Worm (Caenorhabditis elegans): Measurements from ENCODE around the gene T27E9.6.
"Not testable (repeated sequence)": the region's sequence is repeated elsewhere in the genome, so short reads cannot be mapped to it uniquely, and the experiment has no call there.

The T27E9.6 gene

ce11 chrIII:13476682-13477081 is at the start of gene T27E9.6:
TSS of gene T27E9.6 (minus strand) at chrIII:13476782.
- no peak for TF ChIP-seq dao-5 (tag; optimal IDR thresholded peaks at IDR 0.05)
- TF ChIP-seq him-1 (tag; optimal IDR thresholded peaks at IDR 0.05), result no peak
- no peak for TF ChIP-seq W03F9.2 (tag; optimal IDR thresholded peaks at IDR 0.05)

ce11 chrIII:13526191-13526590 is 49.6 kb upstream of the T27E9.6 start:
- TF ChIP-seq him-1 (tag; optimal IDR thresholded peaks at IDR 0.05), result no peak
- TF ChIP-seq dao-5 (tag; optimal IDR thresholded peaks at IDR 0.05), result no peak
- no peak for TF ChIP-seq W03F9.2 (tag; optimal IDR thresholded peaks at IDR 0.05)

ce11 chrIII:13525118-13525839 is 48.7 kb upstream of the T27E9.6 start:
- TF ChIP-seq W03F9.2 (tag; optimal IDR thresholded peaks at IDR 0.05) (no peak), dao-5 (tag; optimal IDR thresholded peaks at IDR 0.05) (no peak), him-1 (tag; optimal IDR thresholded peaks at IDR 0.05) (no peak)

- no peak for TF ChIP-seq dao-5 (tag; optimal IDR thresholded peaks at IDR 0.05)
- TF ChIP-seq W03F9.2 (tag; optimal IDR thresholded peaks at IDR 0.05), result no peak
- TF ChIP-seq him-1 (tag; optimal IDR thresholded peaks at IDR 0.05), result no peak
These were observed 47.4 kb upstream of the T27E9.6 start, which contains the start of gene pod-1 for ce11 chrIII:13524021-13524420. TSS of gene pod-1 (minus strand) at chrIII:13524121.

- TF ChIP-seq him-1 (tag; optimal IDR thresholded peaks at IDR 0.05) (no peak), W03F9.2 (tag; optimal IDR thresholded peaks at IDR 0.05) (no peak), dao-5 (tag; optimal IDR thresholded peaks at IDR 0.05) (no peak)
These were observed 41.9 kb upstream of the T27E9.6 start for ce11 chrIII:13518437-13518836.

- no peak for TF ChIP-seq W03F9.2 (tag; optimal IDR thresholded peaks at IDR 0.05)
- TF ChIP-seq him-1 (tag; optimal IDR thresholded peaks at IDR 0.05), result no peak
- TF ChIP-seq dao-5 (tag; optimal IDR thresholded peaks at IDR 0.05), result no peak
These were observed 37.9 kb upstream of the T27E9.6 start, which contains the start of gene mlh-1 for ce11 chrIII:13514470-13514869. TSS of gene mlh-1 (minus strand) at chrIII:13514570.

- TF ChIP-seq W03F9.2 (tag; optimal IDR thresholded peaks at IDR 0.05), result no peak
- no peak for TF ChIP-seq dao-5 (tag; optimal IDR thresholded peaks at IDR 0.05)
- no peak for TF ChIP-seq him-1 (tag; optimal IDR thresholded peaks at IDR 0.05)
These were observed 34.2 kb upstream of the T27E9.6 start for ce11 chrIII:13510753-13511152.

ce11 chrIII:13505718-13506117 is 29.1 kb upstream of the T27E9.6 start, which contains the start of gene T28A8.3:
TSS of gene T28A8.3 (plus strand) at chrIII:13506018.
- TF ChIP-seq him-1 (tag; optimal IDR thresholded peaks at IDR 0.05) (no peak), W03F9.2 (tag; optimal IDR thresholded peaks at IDR 0.05) (no peak), dao-5 (tag; optimal IDR thresholded peaks at IDR 0.05) (no peak)

- TF ChIP-seq W03F9.2 (tag; optimal IDR thresholded peaks at IDR 0.05) (no peak), dao-5 (tag; optimal IDR thresholded peaks at IDR 0.05) (no peak), him-1 (tag; optimal IDR thresholded peaks at IDR 0.05) (no peak)
These were observed 26.8 kb upstream of the T27E9.6 start, which contains the start of gene T28A8.4 for ce11 chrIII:13503379-13503778. TSS of gene T28A8.4 (plus strand) at chrIII:13503679.

ce11 chrIII:13502513-13502912 is 25.9 kb upstream of the T27E9.6 start, which contains the start of gene T28A8.8:
TSS of gene T28A8.8 (plus strand) at chrIII:13502813.
- TF ChIP-seq him-1 (tag; optimal IDR thresholded peaks at IDR 0.05) (no peak), dao-5 (tag; optimal IDR thresholded peaks at IDR 0.05) (no peak), W03F9.2 (tag; optimal IDR thresholded peaks at IDR 0.05) (no peak)

ce11 chrIII:13501599-13501998 is 25.0 kb upstream of the T27E9.6 start, which contains the start of gene T28A8.5:
TSS of gene T28A8.5 (plus strand) at chrIII:13501630.
- no peak for TF ChIP-seq him-1 (tag; optimal IDR thresholded peaks at IDR 0.05)
- no peak for TF ChIP-seq W03F9.2 (tag; optimal IDR thresholded peaks at IDR 0.05)
- no peak for TF ChIP-seq dao-5 (tag; optimal IDR thresholded peaks at IDR 0.05)

- TF ChIP-seq him-1, dao-5, W03F9.2 (tag; optimal IDR thresholded peaks at IDR 0.05): not testable (repeated sequence)
These were observed 22.3 kb upstream of the T27E9.6 start, which contains the start of gene T28A8.6 for ce11 chrIII:13498899-13499298. TSS of gene T28A8.6 (plus strand) at chrIII:13499199.

- TF ChIP-seq him-1 (tag; optimal IDR thresholded peaks at IDR 0.05) (no peak), dao-5 (tag; optimal IDR thresholded peaks at IDR 0.05) (no peak), W03F9.2 (tag; optimal IDR thresholded peaks at IDR 0.05) (no peak)
These were observed 19.0 kb upstream of the T27E9.6 start, which contains the start of gene T28A8.2 for ce11 chrIII:13495571-13495970. TSS of gene T28A8.2 (minus strand) at chrIII:13495671.

ce11 chrIII:13492377-13492776 is 15.8 kb upstream of the T27E9.6 start, which contains the start of gene twk-40:
TSS of gene twk-40 (minus strand) at chrIII:13492477.
- TF ChIP-seq W03F9.2 (tag; optimal IDR thresholded peaks at IDR 0.05) (no peak), dao-5 (tag; optimal IDR thresholded peaks at IDR 0.05) (no peak), him-1 (tag; optimal IDR thresholded peaks at IDR 0.05) (no peak)
